Worm (Caenorhabditis elegans) whole organism, L4 larva: Measurements from ENCODE around the gene C35B1.8.

Experiments
- F44E2.7 ChIP-seq: fragments of 200-800 bp; sonication (Bioruptor generic); IDR thresholded peaks from 2 replicates; pipeline ENCODE4 v2.1.2; 2022; ENCODE audit warnings: missing genetic modification characterization, missing compliant biosample characterization
- F49E8.2 ChIP-seq: sonication (generic microtip); optimal IDR thresholded peaks from 2 replicates; lab custom pipeline; 2016; ENCODE audit warnings: missing compliant biosample characterization, mild to moderate bottlenecking, missing genetic modification characterization, borderline replicate concordance
- R02D3.7 ChIP-seq: fragments of 150-350 bp; sonication (generic microtip); optimal IDR thresholded peaks from 3 replicates; lab custom pipeline; 2014; ENCODE audit warnings: missing biosample characterization, missing genetic modification characterization
- Y105C5A.15 ChIP-seq: fragments of 200-800 bp; sonication (Bioruptor generic); IDR thresholded peaks from 2 replicates; pipeline ENCODE4 v1.3.6; 2022; ENCODE audit warnings: missing genetic modification characterization, missing compliant biosample characterization
- aly-2 ChIP-seq: sonication (generic microtip); optimal IDR thresholded peaks from 2 replicates; lab custom pipeline; 2018; ENCODE audit warnings: missing biosample characterization, missing genetic modification characterization
- ceh-20 ChIP-seq: fragments of 200-800 bp; sonication (Bioruptor generic); IDR thresholded peaks from 2 replicates; pipeline ENCODE4 v1.3.6; 2022; ENCODE audit warnings: missing genetic modification reagents, missing genetic modification characterization, missing compliant biosample characterization
- ceh-28 ChIP-seq: fragments of 150-350 bp; optimal IDR thresholded peaks from 2 replicates; lab custom pipeline; 2014; ENCODE audit warnings: missing biosample characterization, missing genetic modification reagents, missing genetic modification characterization
- ceh-32 ChIP-seq: sonication (generic microtip); optimal IDR thresholded peaks from 2 replicates; lab custom pipeline; 2016; ENCODE audit warnings: mild to moderate bottlenecking, missing genetic modification characterization, missing compliant biosample characterization; ENCODE audit not compliant: poor library complexity
- ceh-44 ChIP-seq: fragments of 200-800 bp; sonication (Bioruptor generic); IDR thresholded peaks from 2 replicates; pipeline ENCODE4 v1.3.6; 2022; ENCODE audit warnings: missing genetic modification reagents, missing genetic modification characterization, missing compliant biosample characterization
- ces-1 ChIP-seq: fragments of 150-350 bp; sonication (generic microtip); optimal IDR thresholded peaks from 4 replicates; lab custom pipeline; 2014; ENCODE audit warnings: missing biosample characterization, missing genetic modification reagents, missing genetic modification characterization
- daf-16 ChIP-seq, 3 experiments: sonication (generic microtip); optimal IDR thresholded peaks; 2 replicates each; lab custom pipeline; 2016 to 2017; ENCODE audit warnings: missing genetic modification characterization in 3 of 3, missing genetic modification reagents in 3 of 3, mild to moderate bottlenecking in 2 of 3, missing compliant biosample characterization in 2 of 3, missing biosample characterization in 1 of 3, moderate library complexity in 1 of 3
- daf-8 ChIP-seq: fragments of 200-800 bp; sonication (Bioruptor generic); IDR thresholded peaks from 2 replicates; pipeline ENCODE4 v1.3.6; 2022; ENCODE audit warnings: missing genetic modification characterization, missing compliant biosample characterization
- dmd-6 ChIP-seq: fragments of 200-800 bp; sonication (Bioruptor generic); IDR thresholded peaks from 2 replicates; pipeline ENCODE4 v1.3.6; 2022; ENCODE audit warnings: missing genetic modification reagents, missing genetic modification characterization, missing compliant biosample characterization
- dpl-1 ChIP-seq: fragments of 150-350 bp; optimal IDR thresholded peaks from 2 replicates; lab custom pipeline; 2014; ENCODE audit warnings: missing biosample characterization, missing genetic modification reagents, missing genetic modification characterization
- dve-1 ChIP-seq: sonication (generic microtip); optimal IDR thresholded peaks from 2 replicates; lab custom pipeline; 2017; ENCODE audit warnings: antibody characterized with exemption, mild to moderate bottlenecking, missing genetic modification characterization, missing compliant biosample characterization; ENCODE audit not compliant: insufficient read depth
- egl-27 ChIP-seq: sonication (generic microtip); optimal IDR thresholded peaks from 3 replicates; lab custom pipeline; 2017; ENCODE audit warnings: missing biosample characterization, missing genetic modification reagents, missing genetic modification characterization
- fkh-10 ChIP-seq: fragments of 150-350 bp; optimal IDR thresholded peaks from 2 replicates; lab custom pipeline; 2014; ENCODE audit warnings: missing biosample characterization, missing genetic modification reagents, missing genetic modification characterization
- fos-1 ChIP-seq: fragments of 150-350 bp; optimal IDR thresholded peaks from 2 replicates; lab custom pipeline; 2014; ENCODE audit warnings: missing biosample characterization, missing genetic modification characterization
- hif-1 ChIP-seq, 2 experiments: sonication (generic microtip); optimal IDR thresholded peaks; 2 replicates each; lab custom pipeline; 2016 to 2017; ENCODE audit warnings: missing compliant biosample characterization in 2 of 2, missing genetic modification characterization in 2 of 2, missing genetic modification reagents in 2 of 2, missing genotype in 2 of 2, mild to moderate bottlenecking in 1 of 2
- hlh-11 ChIP-seq: fragments of 200-800 bp; sonication (Bioruptor generic); optimal IDR thresholded peaks from 2 replicates; lab custom pipeline; 2018; ENCODE audit warnings: mild to moderate bottlenecking, missing genetic modification characterization, missing compliant biosample characterization
- lim-7 ChIP-seq: fragments of 200-800 bp; sonication (Bioruptor generic); IDR thresholded peaks from 2 replicates; pipeline ENCODE4 v1.3.6; 2022; ENCODE audit warnings: missing genetic modification characterization, missing compliant biosample characterization
- lin-15B ChIP-seq: fragments of 150-350 bp; sonication (generic microtip); optimal IDR thresholded peaks from 3 replicates; lab custom pipeline; 2014; ENCODE audit warnings: missing biosample characterization, missing genetic modification characterization
- lin-39 ChIP-seq: fragments of 150-350 bp; optimal IDR thresholded peaks from 2 replicates; lab custom pipeline; 2014; ENCODE audit warnings: missing biosample characterization, missing genetic modification reagents, missing genetic modification characterization
- lsy-2 ChIP-seq, 2 experiments: fragments of 150-350 bp in 1 of 2; sonication (generic microtip) in 1 of 2; optimal IDR thresholded peaks; 2 replicates each; lab custom pipeline; 2014 to 2017; ENCODE audit warnings: missing biosample characterization in 2 of 2, missing genetic modification characterization in 2 of 2
- madf-9 ChIP-seq: fragments of 200-800 bp; sonication (Bioruptor generic); conservative IDR thresholded peaks from 2 replicates; pipeline ENCODE4 v1.3.6; 2022; ENCODE audit warnings: missing genetic modification reagents, missing genetic modification characterization, missing compliant biosample characterization
- mxl-3 ChIP-seq: fragments of 200-800 bp; sonication (Bioruptor generic); optimal IDR thresholded peaks from 2 replicates; lab custom pipeline; 2018; ENCODE audit warnings: mild to moderate bottlenecking, missing genetic modification characterization, missing compliant biosample characterization
- nhr-10 ChIP-seq: fragments of 150-350 bp; optimal IDR thresholded peaks from 2 replicates; lab custom pipeline; 2014; ENCODE audit warnings: missing biosample characterization, missing genetic modification characterization
- nhr-102 ChIP-seq: sonication (generic microtip); optimal IDR thresholded peaks from 2 replicates; lab custom pipeline; 2016; ENCODE audit warnings: mild to moderate bottlenecking, missing genetic modification characterization, moderate library complexity, missing compliant biosample characterization
- nhr-111 ChIP-seq: fragments of 200-800 bp; sonication (Bioruptor generic); optimal IDR thresholded peaks from 2 replicates; lab custom pipeline; 2018; ENCODE audit warnings: mild to moderate bottlenecking, missing genetic modification characterization, missing compliant biosample characterization
- nhr-25 ChIP-seq: sonication (generic microtip); optimal IDR thresholded peaks from 2 replicates; lab custom pipeline; 2017; ENCODE audit warnings: missing genetic modification characterization, mild to moderate bottlenecking, missing compliant biosample characterization, antibody characterized with exemption, moderate library complexity, borderline replicate concordance; ENCODE audit not compliant: insufficient read depth
- nhr-42 ChIP-seq: fragments of 200-800 bp; sonication (Bioruptor generic); IDR thresholded peaks from 2 replicates; pipeline ENCODE4 v1.3.6; 2022; ENCODE audit warnings: missing genetic modification characterization, missing compliant biosample characterization
- nhr-76 ChIP-seq: fragments of 150-350 bp; optimal IDR thresholded peaks from 2 replicates; lab custom pipeline; 2014; ENCODE audit warnings: missing biosample characterization, missing genetic modification characterization
- nhr-77 ChIP-seq: fragments of 150-350 bp; optimal IDR thresholded peaks from 2 replicates; lab custom pipeline; 2014; ENCODE audit warnings: missing biosample characterization, missing genetic modification characterization
- pha-4 ChIP-seq, 2 experiments: fragments of 150-350 bp in 1 of 2; fragments of 200-800 bp in 1 of 2; sonication (Bioruptor generic) in 1 of 2; IDR thresholded peaks in 1 of 2; optimal IDR thresholded peaks in 1 of 2; 2 replicates each; pipeline versions ENCODE4 v1.3.6 to Lab custom; 2014 to 2022; ENCODE audit warnings: missing genetic modification characterization in 2 of 2, missing genetic modification reagents in 2 of 2, missing biosample characterization in 1 of 2, missing compliant biosample characterization in 1 of 2
- sdz-12 ChIP-seq: fragments of 200-800 bp; sonication (Bioruptor generic); optimal IDR thresholded peaks from 2 replicates; lab custom pipeline; 2018; ENCODE audit warnings: mild to moderate bottlenecking, missing genetic modification characterization, missing compliant biosample characterization
- set-16 ChIP-seq: fragments of 200-800 bp; sonication (Bioruptor generic); IDR thresholded peaks from 2 replicates; pipeline ENCODE4 v1.3.6; 2022; ENCODE audit warnings: missing genetic modification reagents, missing genetic modification characterization, missing compliant biosample characterization
- skn-1 ChIP-seq: fragments of 150-350 bp; optimal IDR thresholded peaks from 2 replicates; lab custom pipeline; 2014; ENCODE audit warnings: missing biosample characterization, missing genetic modification characterization
- snpc-4 ChIP-seq: fragments of 150-350 bp; optimal IDR thresholded peaks from 2 replicates; lab custom pipeline; 2014; ENCODE audit warnings: missing biosample characterization, missing genetic modification characterization
- spr-1 ChIP-seq: sonication (generic microtip); optimal IDR thresholded peaks from 2 replicates; lab custom pipeline; 2016; ENCODE audit warnings: mild to moderate bottlenecking, missing genetic modification characterization, missing compliant biosample characterization
- spr-3 ChIP-seq: fragments of 200-800 bp; sonication (Bioruptor generic); optimal IDR thresholded peaks from 2 replicates; lab custom pipeline; 2018; ENCODE audit warnings: mild to moderate bottlenecking, missing genetic modification characterization, missing compliant biosample characterization
- tag-97 ChIP-seq: fragments of 200-800 bp; sonication (Bioruptor generic); IDR thresholded peaks from 2 replicates; pipeline ENCODE4 v1.3.6; 2022; ENCODE audit warnings: missing genetic modification characterization, missing compliant biosample characterization
- unc-62 ChIP-seq, 3 experiments: fragments of 150-350 bp in 1 of 3; sonication (generic microtip); optimal IDR thresholded peaks in 2 of 3; peaks in 1 of 3; 1 replicate in 1 of 3; 2 replicates in 2 of 3; lab custom pipeline; 2014 to 2017; ENCODE audit warnings: missing biosample characterization in 3 of 3, missing genetic modification characterization in 3 of 3, missing genetic modification reagents in 3 of 3, missing genotype in 1 of 3
- vab-7 ChIP-seq: fragments of 200-800 bp; sonication (Bioruptor generic); IDR thresholded peaks from 2 replicates; pipeline ENCODE4 v1.3.6; 2022; ENCODE audit warnings: missing genetic modification reagents, missing genetic modification characterization, missing compliant biosample characterization
- zag-1 ChIP-seq: fragments of 150-350 bp; optimal IDR thresholded peaks from 2 replicates; lab custom pipeline; 2014; ENCODE audit warnings: missing biosample characterization, missing genetic modification characterization
- zfp-2 ChIP-seq: sonication (generic microtip); optimal IDR thresholded peaks from 2 replicates; lab custom pipeline; 2016; ENCODE audit warnings: mild to moderate bottlenecking, missing genetic modification characterization, missing compliant biosample characterization
- zfp-3 ChIP-seq: fragments of 200-800 bp; sonication (Bioruptor generic); conservative IDR thresholded peaks from 2 replicates; pipeline ENCODE4 v1.3.6; 2022; ENCODE audit warnings: missing genetic modification reagents, missing genetic modification characterization, missing compliant biosample characterization
- ztf-11 ChIP-seq: fragments of 150-350 bp; optimal IDR thresholded peaks from 2 replicates; lab custom pipeline; 2014; ENCODE audit warnings: missing biosample characterization, missing genetic modification characterization
- ztf-7 ChIP-seq: fragments of 150-350 bp; optimal IDR thresholded peaks from 2 replicates; lab custom pipeline; 2014; ENCODE audit warnings: missing biosample characterization, missing genetic modification characterization

C35B1.8 gene

ce11 chrIV:4034883-4035282, 43.9 kb downstream of the C35B1.8 start, which contains the start of gene hlh-30 (continued):
- TF ChIP-seq hif-1 (tag; optimal IDR thresholded peaks at IDR 0.05; lab: Kevin White, UChicago): peak in 1 of 2 experiments; percentile 73
- no peak for TF ChIP-seq ztf-7 (tag; lab: Kevin White, UChicago)
- no peak for TF ChIP-seq nhr-76 (tag; lab: Kevin White, UChicago)
- no peak for TF ChIP-seq dpl-1
- TF ChIP-seq fkh-10 (GFP tag; lab: Kevin White, UChicago): peak; percentile 30
- no peak for TF ChIP-seq sdz-12
- peak; percentile 47 for TF ChIP-seq hlh-11 (tag; lab: Kevin White, UChicago)
- no peak for TF ChIP-seq zag-1 (tag; lab: Kevin White, UChicago)
- TF ChIP-seq lsy-2 (tag; optimal IDR thresholded peaks at IDR 0.05; lab: Kevin White, UChicago): peak in 1 of 2 experiments; percentile 71
- no peak for TF ChIP-seq lin-39 (tag; lab: Kevin White, UChicago)
- TF ChIP-seq spr-3: no peak
- TF ChIP-seq daf-8: no peak
- TF ChIP-seq nhr-42: no peak
- TF ChIP-seq Y105C5A.15: no peak
- TF ChIP-seq dmd-6 (GFP tag; lab: Robert Waterston, UW): peak; percentile 70
- no peak for TF ChIP-seq nhr-25 (tag; lab: Kevin White, UChicago)
- no peak for TF ChIP-seq F44E2.7

- no peak for TF ChIP-seq fkh-10 (GFP tag; lab: Kevin White, UChicago)
- TF ChIP-seq spr-1 (tag; lab: Kevin White, UChicago): no peak
- no peak for TF ChIP-seq ztf-11
- TF ChIP-seq ceh-44 (GFP tag; lab: Robert Waterston, UW): no peak
- TF ChIP-seq dve-1 (tag; lab: Kevin White, UChicago): peak; percentile 2
- TF ChIP-seq sdz-12: no peak
- peak in 1 of 2 experiments; percentile 27 for TF ChIP-seq daf-16 (GFP tag; optimal IDR thresholded peaks at IDR 0.05; lab: Kevin White, UChicago)
- peak; percentile 80 for TF ChIP-seq daf-16 (tag; optimal IDR thresholded peaks at IDR 0.05; lab: Kevin White, UChicago)
- no peak for TF ChIP-seq lim-7 (GFP tag; lab: Robert Waterston, UW)
- TF ChIP-seq ceh-28: no peak
- no peak for TF ChIP-seq aly-2 (tag; lab: Kevin White, UChicago)
- TF ChIP-seq dpl-1: peak; percentile 25
- peak in 1 of 2 experiments; percentile 21 for TF ChIP-seq lsy-2 (tag; optimal IDR thresholded peaks at IDR 0.05; lab: Kevin White, UChicago)
- no peak for TF ChIP-seq fos-1
- no peak for TF ChIP-seq nhr-77 (tag; lab: Kevin White, UChicago)
- no peak for TF ChIP-seq R02D3.7 (tag; lab: Kevin White, UChicago)
- no peak for TF ChIP-seq lin-15B (tag; lab: Kevin White, UChicago)
- no peak for TF ChIP-seq skn-1 (tag; lab: Kevin White, UChicago)
- TF ChIP-seq madf-9 (GFP tag; lab: Robert Waterston, UW): no peak
- TF ChIP-seq unc-62 (GFP tag; optimal IDR thresholded peaks at IDR 0.05 in 1 of 2; lab: Kevin White, UChicago): peak in 1 of 2 experiments; percentile 97
- no peak for TF ChIP-seq unc-62 (tag; optimal IDR thresholded peaks at IDR 0.05; lab: Kevin White, UChicago)
- no peak for TF ChIP-seq egl-27 (tag; lab: Kevin White, UChicago)
- TF ChIP-seq mxl-3 (GFP tag; lab: Kevin White, UChicago): no peak
- TF ChIP-seq set-16 (GFP tag; lab: Robert Waterston, UW): no peak
- no peak for TF ChIP-seq spr-3
- TF ChIP-seq nhr-102 (tag; lab: Kevin White, UChicago): no peak
- TF ChIP-seq snpc-4 (tag; lab: Kevin White, UChicago): no peak
- TF ChIP-seq F49E8.2 (tag; lab: Kevin White, UChicago): no peak
- no peak for TF ChIP-seq ceh-32 (tag; lab: Kevin White, UChicago)
- TF ChIP-seq pha-4 (GFP tag; IDR thresholded peaks at IDR 0.05; lab: Robert Waterston, UW): no peak
- no peak for TF ChIP-seq pha-4 (tag; optimal IDR thresholded peaks at IDR 0.05; lab: Kevin White, UChicago)
- no peak for TF ChIP-seq zfp-3 (GFP tag; lab: Robert Waterston, UW)
- no peak for TF ChIP-seq zfp-2 (tag; lab: Kevin White, UChicago)
- no peak for TF ChIP-seq tag-97 (GFP tag; lab: Robert Waterston, UW)
- no peak for TF ChIP-seq nhr-42
- no peak for TF ChIP-seq vab-7 (GFP tag; lab: Robert Waterston, UW)
- no peak for TF ChIP-seq nhr-111 (GFP tag; lab: Kevin White, UChicago)
- TF ChIP-seq ceh-20: no peak
- no peak for TF ChIP-seq ces-1
- TF ChIP-seq nhr-10: no peak
Observed at ce11 chrIV:4033490-4033889, 45.3 kb downstream of the C35B1.8 start.
